Fruit fly (Drosophila melanogaster) whole organism, wandering third instar larva: ENCODE results near the gene shps.

ENCODE experiments used
- foxo ChIP-seq, 2 experiments: fragments of 200-800 bp; sonication (Bioruptor generic); optimal IDR thresholded peaks; 2 replicates in 1 of 2; 3 replicates in 1 of 2; lab custom pipeline; 2016 to 2017; ENCODE audit warnings: missing biosample characterization in 2 of 2, missing genetic modification characterization in 2 of 2
- psq ChIP-seq: fragments of 200-800 bp; sonication (Bioruptor generic); optimal IDR thresholded peaks from 3 replicates; lab custom pipeline; 2017; ENCODE audit warnings: missing biosample characterization, mild to moderate bottlenecking, missing genetic modification characterization, moderate library complexity

dm6 chr3R:24264414-24265363 lies 14.7 kb upstream of the shps start:
- peak; percentile 1 for TF ChIP-seq psq
- no peak for TF ChIP-seq foxo (GFP tag; optimal IDR thresholded peaks at IDR 0.05; lab: Kevin White, UChicago)
